Fruit fly (Drosophila melanogaster) whole organism, adult: Measurements from ENCODE around the gene Prtl99C.

Experiments used
- CG1620 ChIP-seq: fragments of 200-800 bp; sonication (Bioruptor generic); optimal IDR thresholded peaks from 2 replicates; lab custom pipeline; 2016; ENCODE audit warnings: missing biosample characterization, missing genetic modification characterization
- CG33017 ChIP-seq: fragments of 200-800 bp; sonication (Bioruptor generic); optimal IDR thresholded peaks from 2 replicates; lab custom pipeline; 2018; ENCODE audit warnings: missing biosample characterization, mild to moderate bottlenecking, missing genetic modification characterization, moderate library complexity
- Clk ChIP-seq: fragments of 200-800 bp; sonication (Bioruptor generic); optimal IDR thresholded peaks from 2 replicates; lab custom pipeline; 2017; ENCODE audit warnings: missing biosample characterization, missing genetic modification characterization
- Crg-1 ChIP-seq: fragments of 200-800 bp; sonication (Bioruptor generic); optimal IDR thresholded peaks from 2 replicates; lab custom pipeline; 2016; ENCODE audit warnings: missing biosample characterization, missing genetic modification characterization
- Hr96 ChIP-seq: fragments of 200-800 bp; sonication (Bioruptor generic); optimal IDR thresholded peaks from 2 replicates; lab custom pipeline; 2016; ENCODE audit warnings: missing biosample characterization, missing genetic modification characterization
- pad ChIP-seq: fragments of 200-800 bp; sonication (Bioruptor generic); optimal IDR thresholded peaks from 3 replicates; lab custom pipeline; 2017; ENCODE audit warnings: missing biosample characterization, missing genetic modification characterization, mild to moderate bottlenecking, moderate library complexity, missing genetic modification reagents

DNA sequence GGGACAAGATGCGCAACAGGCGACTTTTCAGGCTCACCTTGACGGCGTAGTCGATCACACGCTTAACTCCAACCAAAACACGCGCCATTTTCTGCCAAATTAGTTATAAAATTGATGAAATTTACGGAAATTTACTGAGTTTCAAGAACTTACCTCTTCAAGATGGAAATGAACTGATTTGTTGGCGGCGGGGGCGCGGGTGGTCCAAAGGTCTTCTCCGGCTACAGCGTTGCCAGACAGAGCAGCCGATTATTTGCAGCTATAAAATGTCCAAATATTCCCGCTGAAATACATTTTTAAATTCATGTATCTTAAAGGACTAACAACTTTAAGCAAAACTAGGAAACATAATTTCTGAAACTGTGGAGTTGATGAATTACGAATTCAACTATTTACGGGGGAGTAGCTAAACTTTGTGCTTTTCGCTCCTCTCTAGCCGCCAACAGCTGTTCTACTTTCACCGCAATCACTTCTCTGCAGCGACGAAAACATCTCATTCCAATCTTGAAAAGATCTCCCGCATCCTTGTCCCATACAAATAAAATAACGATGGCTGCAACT, 32.9 kb upstream of the Prtl99C start, which contains the start of the genes Etfb and CG7789:
- peak; percentile 97 for TF ChIP-seq Hr96 (GFP tag; lab: Kevin White, UChicago)
- TF ChIP-seq Clk (GFP tag; lab: Kevin White, UChicago): peak; percentile 91
- peak; percentile 53 for TF ChIP-seq pad (GFP tag; lab: Kevin White, UChicago)
- peak; percentile 92 for TF ChIP-seq CG1620 (GFP tag; lab: Kevin White, UChicago)
- peak; percentile 91 for TF ChIP-seq Crg-1 (GFP tag; lab: Kevin White, UChicago)
- TF ChIP-seq CG33017: peak; percentile 80
